Worm (Caenorhabditis elegans): ENCODE measurements around the gene T27D12.6.

Gene T27D12.6

ce11 chrII:11852191-11852901, 17.0 kb downstream of the T27D12.6 start:
- TF ChIP-seq nhr-232 (tag; optimal IDR thresholded peaks at IDR 0.05): no peak
- TF ChIP-seq ceh-19 (GFP tag; optimal IDR thresholded peaks at IDR 0.05): no peak
- no peak for TF ChIP-seq lin-11 (tag; optimal IDR thresholded peaks at IDR 0.05)
- TF ChIP-seq ama-1 (optimal IDR thresholded peaks at IDR 0.05): no peak

ce11 chrII:11853108-11853507, 17.8 kb downstream of the T27D12.6 start:
- TF ChIP-seq ets-4 (tag; optimal IDR thresholded peaks at IDR 0.05) (no peak), elt-4 (tag; optimal IDR thresholded peaks at IDR 0.05) (no peak), nhr-11 (tag; optimal IDR thresholded peaks at IDR 0.05) (no peak), hlh-30 (tag; optimal IDR thresholded peaks at IDR 0.05; ENCODE audit: insufficient read depth) (no peak), ttx-3 (tag; optimal IDR thresholded peaks at IDR 0.05) (no peak), sox-2 (GFP tag; IDR thresholded peaks at IDR 0.05) (no peak), lin-11 (tag; optimal IDR thresholded peaks at IDR 0.05) (no peak), ceh-31 (tag; optimal IDR thresholded peaks at IDR 0.05) (no peak), unc-3 (GFP tag; conservative IDR thresholded peaks at IDR 0.05) (no peak), unc-3 (tag; optimal IDR thresholded peaks at IDR 0.05) (no peak), fkh-6 (tag; optimal IDR thresholded peaks at IDR 0.05) (no peak), mec-3 (tag; optimal IDR thresholded peaks at IDR 0.05; ENCODE audit: borderline replicate concordance) (no peak), ceh-24 (tag; optimal IDR thresholded peaks at IDR 0.05) (no peak)

ce11 chrII:11854749-11855148, 19.4 kb downstream of the T27D12.6 start:
- TF ChIP-seq ceh-30 (tag; optimal IDR thresholded peaks at IDR 0.05): no peak
- no peak for TF ChIP-seq unc-42 (tag; optimal IDR thresholded peaks at IDR 0.05)
- TF ChIP-seq ceh-6 (GFP tag; optimal IDR thresholded peaks at IDR 0.05): no peak
- TF ChIP-seq ceh-45 (GFP tag; IDR thresholded peaks at IDR 0.05): no peak
- no peak for TF ChIP-seq fkh-6 (tag; optimal IDR thresholded peaks at IDR 0.05)
- no peak for TF ChIP-seq ceh-19 (GFP tag; optimal IDR thresholded peaks at IDR 0.05)
- no peak for TF ChIP-seq unc-55 (GFP tag; optimal IDR thresholded peaks at IDR 0.05)
- no peak for TF ChIP-seq pha-2 (tag; optimal IDR thresholded peaks at IDR 0.05)
- no peak for TF ChIP-seq ttx-3 (tag; optimal IDR thresholded peaks at IDR 0.05)
- no peak for TF ChIP-seq T23F11.4 (GFP tag; optimal IDR thresholded peaks at IDR 0.05)
- no peak for TF ChIP-seq ahr-1 (tag; optimal IDR thresholded peaks at IDR 0.05)
- TF ChIP-seq F13H6.1 (tag; optimal IDR thresholded peaks at IDR 0.05): no peak
- no peak for TF ChIP-seq ceh-34 (tag; optimal IDR thresholded peaks at IDR 0.05)
- no peak for TF ChIP-seq C38D4.7 (GFP tag; optimal IDR thresholded peaks at IDR 0.05)
- TF ChIP-seq dve-1 (tag; optimal IDR thresholded peaks at IDR 0.05): no peak
- TF ChIP-seq ztf-16 (tag; optimal IDR thresholded peaks at IDR 0.05): no peak
- TF ChIP-seq rnt-1 (tag; optimal IDR thresholded peaks at IDR 0.05): no peak
- TF ChIP-seq pat-9 (tag; optimal IDR thresholded peaks at IDR 0.05): no peak
- TF ChIP-seq K02D7.2 (tag; optimal IDR thresholded peaks at IDR 0.05): no peak

ce11 chrII:11856361-11856760, 21.1 kb downstream of the T27D12.6 start, which contains the start of gene clh-1:
clh-1 (minus strand) TSS chrII:11856461.
- no peak for TF ChIP-seq ahr-1 (tag; optimal IDR thresholded peaks at IDR 0.05)
- TF ChIP-seq pax-1 (tag; optimal IDR thresholded peaks at IDR 0.05): no peak
- no peak for TF ChIP-seq unc-55 (GFP tag; optimal IDR thresholded peaks at IDR 0.05)
- no peak for TF ChIP-seq madf-2 (tag; optimal IDR thresholded peaks at IDR 0.05)
- no peak for TF ChIP-seq lin-11 (tag; optimal IDR thresholded peaks at IDR 0.05)
- no peak for TF ChIP-seq elt-2 (tag; optimal IDR thresholded peaks at IDR 0.05)
- TF ChIP-seq ets-4 (tag; optimal IDR thresholded peaks at IDR 0.05): no peak

ce11 chrII:11859833-11860232, 24.5 kb downstream of the T27D12.6 start:
- TF ChIP-seq elt-2 (tag; optimal IDR thresholded peaks at IDR 0.05) (peak; percentile 26), sox-4 (tag; optimal IDR thresholded peaks at IDR 0.05) (no peak)

Measured in whole organism, late embryonic.